Fruit fly (Drosophila melanogaster): ENCODE measurements around the gene CG5787.
A peak's percentile ranks its signal among the peaks of the same experiment; 100 is the strongest.

Gene CG5787

DNA sequence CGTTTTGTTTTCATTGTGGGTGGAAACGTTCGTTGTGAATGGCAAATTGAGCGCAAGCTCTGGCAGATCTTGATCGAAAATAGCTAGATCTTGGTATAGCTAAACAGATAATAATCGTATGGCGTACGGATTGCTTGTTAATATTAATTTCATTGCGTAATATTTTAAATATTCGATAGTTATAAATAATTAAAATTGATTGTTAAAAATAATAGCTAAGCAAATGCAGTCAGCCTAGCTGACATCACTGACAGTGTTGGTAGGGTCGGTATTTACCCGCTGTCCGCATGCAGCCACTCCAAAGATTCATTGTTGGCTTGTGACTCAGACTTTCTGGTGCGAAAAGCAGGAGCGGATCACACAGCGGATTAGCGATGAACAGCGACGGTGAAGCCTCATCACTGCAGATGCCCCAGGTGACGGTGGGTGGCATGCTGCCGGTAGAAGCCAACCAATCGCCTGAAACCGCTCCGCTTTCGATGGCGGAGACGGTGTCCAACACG, 8.3 kb downstream of the CG5787 start, which contains the start of the genes CG5776 and spict (continued):
- TF ChIP-seq HLH54F (GFP tag; optimal IDR thresholded peaks at IDR 0.05) (peak; percentile 67), CG10462 (GFP tag; optimal IDR thresholded peaks at IDR 0.05) (no peak), ham (GFP tag; IDR thresholded peaks at IDR 0.05) (0 out of 2 replicates have a peak, but pooled peaks have one; percentile 36), CG15479 (GFP tag; optimal IDR thresholded peaks at IDR 0.05) (peak; percentile 31), CG30431 (GFP tag; optimal IDR thresholded peaks at IDR 0.05) (peak; percentile 67), CG11504 (tag; optimal IDR thresholded peaks at IDR 0.05) (peak; percentile 77), Lhr (GFP tag; optimal IDR thresholded peaks at IDR 0.05) (peak; percentile 80), mam (GFP tag; optimal IDR thresholded peaks at IDR 0.05) (no peak), Xbp1 (GFP tag; optimal IDR thresholded peaks at IDR 0.05) (peak; percentile 75), Hsf (GFP tag; optimal IDR thresholded peaks at IDR 0.05) (peak; percentile 60), Gug (GFP tag; IDR thresholded peaks at IDR 0.05) (peak; percentile 46; the same call in 2 of the 4 replicates), unpg (GFP tag; optimal IDR thresholded peaks at IDR 0.05) (peak; percentile 82), Scr (GFP tag; IDR thresholded peaks at IDR 0.05; ENCODE audit: partially characterized antibody) (peak; percentile 60), Ada2b (GFP tag; IDR thresholded peaks at IDR 0.05) (peak; percentile 81), CG18764 (GFP tag; optimal IDR thresholded peaks at IDR 0.05) (no peak), CG2875 (GFP tag; optimal IDR thresholded peaks at IDR 0.05) (no peak), HHEX (GFP tag; optimal IDR thresholded peaks at IDR 0.05) (peak; percentile 59), CG17328 (GFP tag; IDR thresholded peaks at IDR 0.05) (peak; percentile 79), klu (GFP tag; IDR thresholded peaks at IDR 0.05) (peak; percentile 96), esg (GFP tag; conservative IDR thresholded peaks at IDR 0.05) (peak; percentile 84), hth (optimal IDR thresholded peaks at IDR 0.05) (no peak), CG11723 (GFP tag; optimal IDR thresholded peaks at IDR 0.05) (no peak), lmd (GFP tag; IDR thresholded peaks at IDR 0.05) (peak; percentile 83), CG8765 (GFP tag; IDR thresholded peaks at IDR 0.05) (peak; percentile 65), vvl (GFP tag; IDR thresholded peaks at IDR 0.05) (peak; percentile 85), gfzf (GFP tag; optimal IDR thresholded peaks at IDR 0.05) (peak; percentile 53), mld (GFP tag; IDR thresholded peaks at IDR 0.05; ENCODE audit: partially characterized antibody) (no peak), CG1647 (GFP tag; optimal IDR thresholded peaks at IDR 0.05) (no peak), CG31388 (GFP tag; optimal IDR thresholded peaks at IDR 0.05) (no peak), prd (optimal IDR thresholded peaks at IDR 0.05) (no peak), prd (GFP tag; IDR thresholded peaks at IDR 0.05) (peak; percentile 90), crp (GFP tag; optimal IDR thresholded peaks at IDR 0.05) (peak in 1 of 2 experiments; percentile 51), Ets97D (GFP tag; optimal IDR thresholded peaks at IDR 0.05) (peak; percentile 25), rib (GFP tag; IDR thresholded peaks at IDR 0.05) (peak; percentile 75), tx (GFP tag; optimal IDR thresholded peaks at IDR 0.05) (peak; percentile 3), CG10267 (tag; optimal IDR thresholded peaks at IDR 0.05) (peak; percentile 87), H15 (GFP tag; IDR thresholded peaks at IDR 0.05) (peak; percentile 57; the same call in 1 of the 3 replicates), vfl (GFP tag; optimal IDR thresholded peaks at IDR 0.05) (no peak), CG14050 (GFP tag; IDR thresholded peaks at IDR 0.05) (peak; percentile 75; the same call in 2 of the 3 replicates), CG17568 (GFP tag; optimal IDR thresholded peaks at IDR 0.05) (no peak), CG6689 (GFP tag; IDR thresholded peaks at IDR 0.05) (peak; percentile 84), cwo (GFP tag; optimal IDR thresholded peaks at IDR 0.05) (peak; percentile 62), sim (GFP tag; IDR thresholded peaks at IDR 0.05) (0 out of 2 replicates have a peak, but pooled peaks have one; percentile 22), D (optimal IDR thresholded peaks at IDR 0.05) (peak; percentile 0), D (GFP tag; optimal IDR thresholded peaks at IDR 0.05) (no peak), pnt (GFP tag; optimal IDR thresholded peaks at IDR 0.05) (no peak), ase (GFP tag; IDR thresholded peaks at IDR 0.05) (peak; percentile 62; the same call in 2 of the 3 replicates), HmgD (GFP tag; optimal IDR thresholded peaks at IDR 0.05) (no peak), scrt (GFP tag; optimal IDR thresholded peaks at IDR 0.05) (peak; percentile 68), sens-2 (GFP tag; IDR thresholded peaks at IDR 0.05) (0 out of 2 replicates have a peak, but pooled peaks have one; percentile 31), danr (GFP tag; IDR thresholded peaks at IDR 0.05) (no peak)

Measured in whole organism, embryonic.